Fruit fly (Drosophila melanogaster) whole organism, pupa: ENCODE results near the gene CG6901.

ENCODE experiments used
- CG10348 ChIP-seq: fragments of 200-800 bp; sonication (Bioruptor generic); IDR thresholded peaks from 2 replicates; pipeline ENCODE4 v1.3.6; 2022; ENCODE audit warnings: missing biosample characterization, missing genetic modification characterization
- CG12605 ChIP-seq: fragments of 200-800 bp; sonication (Bioruptor generic); IDR thresholded peaks from 2 replicates; pipeline ENCODE4 v1.3.6; 2022; ENCODE audit warnings: missing biosample characterization, missing genetic modification characterization
- CG13204 ChIP-seq: fragments of 200-800 bp; sonication (Bioruptor generic); optimal IDR thresholded peaks from 2 replicates; lab custom pipeline; 2018; ENCODE audit warnings: missing biosample characterization, mild to moderate bottlenecking, missing genetic modification characterization, moderate library complexity
- CG14655 ChIP-seq: fragments of 200-800 bp; sonication (Bioruptor generic); optimal IDR thresholded peaks from 3 replicates; lab custom pipeline; 2017; ENCODE audit warnings: mild to moderate bottlenecking, missing biosample characterization, missing genetic modification reagents, missing genetic modification characterization
- CG15710 ChIP-seq: fragments of 200-800 bp; sonication (Bioruptor generic); optimal IDR thresholded peaks from 2 replicates; lab custom pipeline; 2018; ENCODE audit warnings: missing biosample characterization, mild to moderate bottlenecking, missing genetic modification characterization, moderate library complexity
- CG17806 ChIP-seq: fragments of 200-800 bp; sonication (Bioruptor generic); optimal IDR thresholded peaks from 2 replicates; lab custom pipeline; 2018; ENCODE audit warnings: missing biosample characterization, mild to moderate bottlenecking, missing genetic modification characterization, moderate library complexity
- CG32121 ChIP-seq: fragments of 200-800 bp; sonication (Bioruptor generic); IDR thresholded peaks from 2 replicates; pipeline ENCODE4 v1.3.6; 2022; ENCODE audit warnings: missing biosample characterization, missing genetic modification characterization
- CG34367 ChIP-seq: fragments of 200-800 bp; sonication (Bioruptor generic); optimal IDR thresholded peaks from 2 replicates; lab custom pipeline; 2018; ENCODE audit warnings: missing biosample characterization, mild to moderate bottlenecking, missing genetic modification characterization
- CG4496 ChIP-seq: fragments of 200-800 bp; sonication (Bioruptor generic); IDR thresholded peaks from 3 replicates; pipeline ENCODE4 v1.3.6; 2022; ENCODE audit warnings: missing biosample characterization, missing genetic modification characterization
- CG8159 ChIP-seq: fragments of 200-800 bp; sonication (Bioruptor generic); optimal IDR thresholded peaks from 3 replicates; lab custom pipeline; 2018; ENCODE audit warnings: missing biosample characterization, mild to moderate bottlenecking, missing genetic modification characterization, moderate library complexity
- CG8301 ChIP-seq: fragments of 200-800 bp; sonication (Bioruptor generic); optimal IDR thresholded peaks from 2 replicates; lab custom pipeline; 2018; ENCODE audit warnings: missing biosample characterization, mild to moderate bottlenecking, missing genetic modification characterization
- CG9948 ChIP-seq: fragments of 200-800 bp; sonication (Bioruptor generic); optimal IDR thresholded peaks from 2 replicates; lab custom pipeline; 2018; ENCODE audit warnings: missing biosample characterization, mild to moderate bottlenecking, missing genetic modification characterization, moderate library complexity
- D1 ChIP-seq: fragments of 200-800 bp; sonication (Bioruptor generic); optimal IDR thresholded peaks from 2 replicates; lab custom pipeline; 2018; ENCODE audit warnings: missing biosample characterization, mild to moderate bottlenecking, missing genetic modification characterization, moderate library complexity
- EcR ChIP-seq: fragments of 200-800 bp; sonication (Bioruptor generic); optimal IDR thresholded peaks from 3 replicates; lab custom pipeline; 2019; ENCODE audit warnings: missing biosample characterization, missing genetic modification characterization, mild to moderate bottlenecking, moderate library complexity, missing genetic modification reagents
- Ets98B ChIP-seq: fragments of 200-800 bp; sonication (Bioruptor generic); IDR thresholded peaks from 2 replicates; pipeline ENCODE4 v1.3.6; 2022; ENCODE audit warnings: missing biosample characterization, missing genetic modification characterization
- Pif1A ChIP-seq: fragments of 200-800 bp; sonication (Bioruptor generic); optimal IDR thresholded peaks from 3 replicates; lab custom pipeline; 2016; ENCODE audit warnings: missing biosample characterization, missing genetic modification characterization
- Pif1B ChIP-seq: fragments of 200-800 bp; sonication (Bioruptor generic); optimal IDR thresholded peaks from 3 replicates; lab custom pipeline; 2016; ENCODE audit warnings: missing biosample characterization, missing genetic modification characterization
- Snoo ChIP-seq: fragments of 200-800 bp; sonication (Bioruptor generic); optimal IDR thresholded peaks from 3 replicates; lab custom pipeline; 2017; ENCODE audit warnings: missing biosample characterization, mild to moderate bottlenecking, missing genetic modification characterization, inconsistent platforms
- fd96Ca ChIP-seq: fragments of 200-800 bp; sonication (Bioruptor generic); IDR thresholded peaks from 3 replicates; pipeline ENCODE4 v1.3.6; 2022; ENCODE audit warnings: missing biosample characterization, missing genetic modification characterization
- gl ChIP-seq: fragments of 200-800 bp; sonication (Bioruptor generic); optimal IDR thresholded peaks from 2 replicates; lab custom pipeline; 2018; ENCODE audit warnings: missing biosample characterization, mild to moderate bottlenecking, missing genetic modification characterization
- rn ChIP-seq: fragments of 200-800 bp; sonication (Bioruptor generic); IDR thresholded peaks from 2 replicates; pipeline ENCODE4 v1.3.6; 2022; ENCODE audit warnings: missing biosample characterization, missing genetic modification characterization

The CG6901 gene

dm6 chr3R:16323093-16323492 is at the start of gene CG6901:
TSS of gene CG6901 (plus strand) at chr3R:16323415.
- no peak for TF ChIP-seq CG9948 (tag; lab: Kevin White, UChicago)
- TF ChIP-seq Ets98B (GFP tag; lab: Robert Waterston, UW), result no peak
- TF ChIP-seq EcR, result no peak
- no peak for TF ChIP-seq CG10348 (GFP tag; lab: Robert Waterston, UW)
- no peak for TF ChIP-seq CG17806
- no peak for TF ChIP-seq Snoo (tag; lab: Kevin White, UChicago)
- TF ChIP-seq CG15710, result no peak
- TF ChIP-seq CG8159 (tag; lab: Kevin White, UChicago), result no peak
- no peak for TF ChIP-seq CG14655 (GFP tag; lab: Kevin White, UChicago)
- no peak for TF ChIP-seq CG13204 (GFP tag; lab: Kevin White, UChicago)
- TF ChIP-seq CG32121, result no peak
- no peak for TF ChIP-seq CG4496 (GFP tag; lab: Robert Waterston, UW)
- no peak for TF ChIP-seq rn (GFP tag; lab: Robert Waterston, UW)
- no peak for TF ChIP-seq Pif1B
- no peak for TF ChIP-seq D1
- no peak for TF ChIP-seq fd96Ca (GFP tag; lab: Robert Waterston, UW)
- TF ChIP-seq Pif1A (GFP tag; lab: Kevin White, UChicago), result no peak
- no peak for TF ChIP-seq CG12605
- TF ChIP-seq gl, result no peak

- TF ChIP-seq CG4496 (GFP tag; lab: Robert Waterston, UW), result no peak
- no peak for TF ChIP-seq CG13204 (GFP tag; lab: Kevin White, UChicago)
- TF ChIP-seq gl, result no peak
- no peak for TF ChIP-seq CG32121
- no peak for TF ChIP-seq CG12605
- no peak for TF ChIP-seq CG8159 (tag; lab: Kevin White, UChicago)
- no peak for TF ChIP-seq Ets98B (GFP tag; lab: Robert Waterston, UW)
- TF ChIP-seq CG9948 (tag; lab: Kevin White, UChicago), result no peak
- no peak for TF ChIP-seq Pif1A (GFP tag; lab: Kevin White, UChicago)
- TF ChIP-seq CG10348 (GFP tag; lab: Robert Waterston, UW), result no peak
- no peak for TF ChIP-seq rn (GFP tag; lab: Robert Waterston, UW)
- TF ChIP-seq Pif1B, result no peak
- TF ChIP-seq CG14655 (GFP tag; lab: Kevin White, UChicago), result no peak
- no peak for TF ChIP-seq CG8301
These were observed 49.6 kb upstream of the CG6901 start for dm6 chr3R:16273503-16274131.

dm6 chr3R:16274534-16274933 is 48.7 kb upstream of the CG6901 start:
- TF ChIP-seq EcR (peak; percentile 62), Pif1B (no peak), CG10348 (GFP tag; lab: Robert Waterston, UW) (no peak), CG12605 (no peak), Pif1A (GFP tag; lab: Kevin White, UChicago) (no peak), Snoo (tag; lab: Kevin White, UChicago) (no peak), CG34367 (tag; lab: Kevin White, UChicago) (no peak), fd96Ca (GFP tag; lab: Robert Waterston, UW) (peak; percentile 40; the same call in 1 of the 3 replicates), CG14655 (GFP tag; lab: Kevin White, UChicago) (no peak), CG17806 (no peak), rn (GFP tag; lab: Robert Waterston, UW) (no peak), CG32121 (no peak), CG4496 (GFP tag; lab: Robert Waterston, UW) (peak; percentile 20; the same call in 1 of the 3 replicates), CG13204 (GFP tag; lab: Kevin White, UChicago) (no peak), Ets98B (GFP tag; lab: Robert Waterston, UW) (no peak; the same call in 1 of the 2 replicates), CG15710 (no peak), D1 (no peak), CG8301 (no peak)
- TF ChIP-seq, all 21 proteins: peak for 3

dm6 chr3R:16275329-16275728 is 47.9 kb upstream of the CG6901 start:
- TF ChIP-seq D1, result no peak
- TF ChIP-seq CG8159 (tag; lab: Kevin White, UChicago), result no peak
- no peak for TF ChIP-seq CG10348 (GFP tag; lab: Robert Waterston, UW)

- TF ChIP-seq Ets98B (GFP tag; lab: Robert Waterston, UW) (peak; percentile 45), CG15710 (no peak), fd96Ca (GFP tag; lab: Robert Waterston, UW) (0 out of 3 replicates have a peak, but pooled peaks have one; percentile 31), CG32121 (peak; percentile 73)
These were observed 47.2 kb upstream of the CG6901 start for dm6 chr3R:16275890-16276619.

dm6 chr3R:16276992-16277391 is 46.2 kb upstream of the CG6901 start:
- TF ChIP-seq Pif1A (GFP tag; lab: Kevin White, UChicago), result no peak
- TF ChIP-seq CG17806, result peak; percentile 4
- peak; percentile 10 for TF ChIP-seq CG15710
- peak; percentile 29 for TF ChIP-seq CG8159 (tag; lab: Kevin White, UChicago)
- peak; percentile 33; the same call in 1 of the 2 replicates for TF ChIP-seq CG32121
- no peak for TF ChIP-seq rn (GFP tag; lab: Robert Waterston, UW)
- TF ChIP-seq CG8301, result no peak
